Worm (Caenorhabditis elegans): ENCODE measurements around the gene cpg-4.

- no peak for TF ChIP-seq snpc-4 (tag; optimal IDR thresholded peaks at IDR 0.05)
- TF ChIP-seq dpl-1 (GFP tag; optimal IDR thresholded peaks at IDR 0.05): no peak
- TF ChIP-seq lin-39 (tag; optimal IDR thresholded peaks at IDR 0.05): no peak
- no peak for TF ChIP-seq nhr-76 (tag; optimal IDR thresholded peaks at IDR 0.05)
- no peak for TF ChIP-seq jun-1 (tag; optimal IDR thresholded peaks at IDR 0.05)
- TF ChIP-seq egl-27 (tag; optimal IDR thresholded peaks at IDR 0.05): no peak
- no peak for TF ChIP-seq daf-19 (GFP tag; conservative IDR thresholded peaks at IDR 0.05)
Measured at ce11 chrV:6031585-6031984, 35.4 kb downstream of the cpg-4 start.
